Worm (Caenorhabditis elegans) whole organism, young adult: ENCODE data around the gene Y62E10A.6.

Experiments used
- C17E4.6 ChIP-seq: fragments of 200-800 bp; sonication (Bioruptor generic); IDR thresholded peaks from 2 replicates; pipeline ENCODE4 v1.3.6; 2022; ENCODE audit warnings: missing genetic modification reagents, missing genetic modification characterization, missing compliant biosample characterization
- F10E7.11 ChIP-seq: sonication (generic microtip); optimal IDR thresholded peaks from 2 replicates; lab custom pipeline; 2017; ENCODE audit warnings: mild to moderate bottlenecking, missing genetic modification characterization, moderate library complexity, missing compliant biosample characterization
- F52B5.7 ChIP-seq: sonication (generic microtip); optimal IDR thresholded peaks from 2 replicates; lab custom pipeline; 2016; ENCODE audit warnings: mild to moderate bottlenecking, missing genetic modification characterization, missing compliant biosample characterization
- F57A8.1 ChIP-seq: fragments of 200-800 bp; sonication (Bioruptor generic); optimal IDR thresholded peaks from 2 replicates; lab custom pipeline; 2018; ENCODE audit warnings: mild to moderate bottlenecking, missing genetic modification characterization, moderate library complexity, missing compliant biosample characterization
- T07F8.4 ChIP-seq: sonication (generic microtip); optimal IDR thresholded peaks from 2 replicates; lab custom pipeline; 2016; ENCODE audit warnings: mild to moderate bottlenecking, missing genetic modification characterization, moderate library complexity, missing compliant biosample characterization
- Y53F4B.3 ChIP-seq: fragments of 200-800 bp; sonication (Bioruptor generic); IDR thresholded peaks from 2 replicates; pipeline ENCODE4 v1.3.6; 2022; ENCODE audit warnings: missing genetic modification reagents, missing genetic modification characterization, missing compliant biosample characterization
- Y53G8AR.9 ChIP-seq: fragments of 200-800 bp; sonication (Bioruptor generic); conservative IDR thresholded peaks from 2 replicates; pipeline ENCODE4 v1.3.6; 2022; ENCODE audit warnings: missing genetic modification reagents, missing genetic modification characterization, missing compliant biosample characterization
- Y56A3A.18 ChIP-seq: fragments of 200-800 bp; sonication (Bioruptor generic); IDR thresholded peaks from 2 replicates; pipeline ENCODE4 v1.3.6; 2022; ENCODE audit warnings: missing genetic modification reagents, missing genetic modification characterization, missing compliant biosample characterization
- akir-1 ChIP-seq: fragments of 200-800 bp; sonication (Bioruptor generic); optimal IDR thresholded peaks from 2 replicates; lab custom pipeline; 2018; ENCODE audit warnings: mild to moderate bottlenecking, missing genetic modification characterization, moderate library complexity, missing compliant biosample characterization
- aptf-3 ChIP-seq: fragments of 200-800 bp; sonication (Bioruptor generic); IDR thresholded peaks from 2 replicates; pipeline ENCODE4 v1.3.6; 2022; ENCODE audit warnings: missing genetic modification characterization, missing compliant biosample characterization
- athp-1 ChIP-seq: sonication (generic microtip); optimal IDR thresholded peaks from 2 replicates; lab custom pipeline; 2017; ENCODE audit warnings: mild to moderate bottlenecking, missing genetic modification characterization, missing compliant biosample characterization
- attf-6 ChIP-seq: fragments of 200-800 bp; sonication (Bioruptor generic); IDR thresholded peaks from 2 replicates; pipeline ENCODE4 v1.3.6; 2022; ENCODE audit warnings: missing genetic modification reagents, missing genetic modification characterization, missing compliant biosample characterization
- cebp-1 ChIP-seq, 2 experiments: fragments of 200-800 bp in 1 of 2; sonication (Bioruptor generic) in 1 of 2; sonication (generic microtip) in 1 of 2; IDR thresholded peaks in 1 of 2; optimal IDR thresholded peaks in 1 of 2; 2 replicates each; pipeline versions ENCODE4 v1.3.6 to Lab custom; 2017 to 2022; ENCODE audit warnings: missing compliant biosample characterization in 2 of 2, missing genetic modification characterization in 2 of 2, mild to moderate bottlenecking in 1 of 2, missing genetic modification reagents in 1 of 2, moderate library complexity in 1 of 2
- cebp-2 ChIP-seq: fragments of 200-800 bp; sonication (Bioruptor generic); IDR thresholded peaks from 2 replicates; pipeline ENCODE4 v1.3.6; 2022; ENCODE audit warnings: missing genetic modification characterization, missing compliant biosample characterization
- ceh-27 ChIP-seq: fragments of 200-800 bp; sonication (Bioruptor generic); optimal IDR thresholded peaks from 2 replicates; lab custom pipeline; 2018; ENCODE audit warnings: mild to moderate bottlenecking, missing genetic modification characterization, moderate library complexity, missing compliant biosample characterization
- ceh-58 ChIP-seq: fragments of 200-800 bp; sonication (Bioruptor generic); IDR thresholded peaks from 2 replicates; pipeline ENCODE4 v1.3.6; 2022; ENCODE audit warnings: missing genetic modification characterization, missing compliant biosample characterization
- chd-7 ChIP-seq: sonication (generic microtip); optimal IDR thresholded peaks from 2 replicates; lab custom pipeline; 2016; ENCODE audit warnings: mild to moderate bottlenecking, missing genetic modification characterization, moderate library complexity, missing compliant biosample characterization
- egrh-3 ChIP-seq: fragments of 200-800 bp; sonication (Bioruptor generic); IDR thresholded peaks from 2 replicates; pipeline ENCODE4 v1.3.6; 2022; ENCODE audit warnings: missing genetic modification reagents, missing genetic modification characterization, missing compliant biosample characterization
- ekl-4 ChIP-seq: fragments of 200-800 bp; sonication (Bioruptor generic); IDR thresholded peaks from 2 replicates; pipeline ENCODE4 v1.3.6; 2022; ENCODE audit warnings: missing genetic modification reagents, missing genetic modification characterization, missing compliant biosample characterization
- fkh-3 ChIP-seq: sonication (generic microtip); optimal IDR thresholded peaks from 2 replicates; lab custom pipeline; 2016; ENCODE audit warnings: mild to moderate bottlenecking, missing genetic modification characterization, missing compliant biosample characterization
- hlh-12 ChIP-seq: sonication (generic microtip); optimal IDR thresholded peaks from 2 replicates; lab custom pipeline; 2016; ENCODE audit warnings: missing genetic modification characterization, missing compliant biosample characterization
- hmg-20 ChIP-seq: fragments of 200-800 bp; sonication (Bioruptor generic); IDR thresholded peaks from 2 replicates; pipeline ENCODE4 v1.3.6; 2022; ENCODE audit warnings: missing genetic modification reagents, missing genetic modification characterization, missing compliant biosample characterization
- let-607 ChIP-seq, 2 experiments: fragments of 200-800 bp in 1 of 2; sonication (Bioruptor generic) in 1 of 2; sonication (generic microtip) in 1 of 2; optimal IDR thresholded peaks; 2 replicates each; lab custom pipeline; 2016 to 2018; ENCODE audit warnings: mild to moderate bottlenecking in 2 of 2, missing compliant biosample characterization in 2 of 2, missing genetic modification characterization in 2 of 2, moderate library complexity in 2 of 2, missing genotype in 1 of 2
- lin-40 ChIP-seq: sonication (generic microtip); optimal IDR thresholded peaks from 2 replicates; lab custom pipeline; 2016; ENCODE audit warnings: missing genetic modification characterization, mild to moderate bottlenecking, missing compliant biosample characterization, missing genotype, missing genetic modification reagents
- madf-10 ChIP-seq: sonication (generic microtip); optimal IDR thresholded peaks from 2 replicates; lab custom pipeline; 2016; ENCODE audit warnings: mild to moderate bottlenecking, missing genetic modification characterization, missing compliant biosample characterization
- madf-3 ChIP-seq: fragments of 200-800 bp; sonication (Bioruptor generic); IDR thresholded peaks from 2 replicates; pipeline ENCODE4 v1.3.6; 2022; ENCODE audit warnings: missing genetic modification reagents, missing genetic modification characterization, missing compliant biosample characterization
- madf-6 ChIP-seq: fragments of 200-800 bp; sonication (Bioruptor generic); IDR thresholded peaks from 2 replicates; pipeline ENCODE4 v1.3.6; 2022; ENCODE audit warnings: missing genetic modification reagents, missing genetic modification characterization, missing compliant biosample characterization
- nfyb-1 ChIP-seq: fragments of 200-800 bp; sonication (Bioruptor generic); IDR thresholded peaks from 2 replicates; pipeline ENCODE4 v1.3.6; 2022; ENCODE audit warnings: missing genetic modification reagents, missing genetic modification characterization, missing compliant biosample characterization
- nhr-80 ChIP-seq: sonication (generic microtip); optimal IDR thresholded peaks from 2 replicates; lab custom pipeline; 2016; ENCODE audit warnings: missing genetic modification characterization, missing compliant biosample characterization
- pbrm-1 ChIP-seq: fragments of 200-800 bp; sonication (Bioruptor generic); IDR thresholded peaks from 2 replicates; pipeline ENCODE4 v1.3.6; 2022; ENCODE audit warnings: missing genetic modification reagents, missing genetic modification characterization, missing compliant biosample characterization
- rec-8 ChIP-seq, 2 experiments: sonication (generic microtip); optimal IDR thresholded peaks; 2 replicates each; lab custom pipeline; 2016; ENCODE audit warnings: mild to moderate bottlenecking in 2 of 2, missing genetic modification characterization in 2 of 2, missing genetic modification reagents in 2 of 2, missing genotype in 2 of 2, missing biosample characterization in 1 of 2, missing compliant biosample characterization in 1 of 2, moderate library complexity in 1 of 2
- sdz-38 ChIP-seq: sonication (generic microtip); optimal IDR thresholded peaks from 2 replicates; lab custom pipeline; 2016; ENCODE audit warnings: missing genotype, missing genetic modification characterization, missing compliant biosample characterization
- snpc-1.3 ChIP-seq: sonication (generic microtip); optimal IDR thresholded peaks from 2 replicates; lab custom pipeline; 2017; ENCODE audit warnings: missing genetic modification characterization, mild to moderate bottlenecking, missing compliant biosample characterization, antibody characterized with exemption, moderate library complexity, missing genotype, missing genetic modification reagents; ENCODE audit not compliant: insufficient read depth
- snpc-3.4 ChIP-seq: sonication (generic microtip); optimal IDR thresholded peaks from 2 replicates; lab custom pipeline; 2017; ENCODE audit warnings: missing genetic modification characterization, mild to moderate bottlenecking, missing compliant biosample characterization, antibody characterized with exemption, moderate library complexity, missing genotype, missing genetic modification reagents
- snpc-4 ChIP-seq, 5 experiments: fragments of 150-350 bp in 1 of 5; sonication (generic microtip) in 4 of 5; optimal IDR thresholded peaks; 2 replicates each; lab custom pipeline; 2014 to 2018; ENCODE audit warnings: missing genetic modification characterization in 5 of 5, missing biosample characterization in 3 of 5, antibody characterized with exemption in 2 of 5, mild to moderate bottlenecking in 2 of 5, missing compliant biosample characterization in 2 of 5, missing genotype in 2 of 5, moderate library complexity in 2 of 5, missing genetic modification reagents in 1 of 5
- sptf-2 ChIP-seq: fragments of 200-800 bp; sonication (Bioruptor generic); optimal IDR thresholded peaks from 2 replicates; lab custom pipeline; 2018; ENCODE audit warnings: mild to moderate bottlenecking, missing genetic modification characterization, missing compliant biosample characterization
- tbp1 ChIP-seq: fragments of 200-800 bp; sonication (Bioruptor generic); optimal IDR thresholded peaks from 2 replicates; lab custom pipeline; 2018; ENCODE audit warnings: mild to moderate bottlenecking, missing genetic modification characterization, missing compliant biosample characterization
- zfh-2 ChIP-seq: fragments of 200-800 bp; sonication (Bioruptor generic); conservative IDR thresholded peaks from 2 replicates; pipeline ENCODE4 v1.3.6; 2022; ENCODE audit warnings: missing genetic modification reagents, missing genetic modification characterization, missing compliant biosample characterization
- ztf-26 ChIP-seq: sonication (generic microtip); optimal IDR thresholded peaks from 2 replicates; lab custom pipeline; 2017; ENCODE audit warnings: missing genetic modification characterization, missing compliant biosample characterization

Y62E10A.6 gene

ce11 chrIV:13347232-13347715 is 24.5 kb upstream of the Y62E10A.6 start, which contains the start of gene W02A2.9:
W02A2.9 (plus strand) TSS chrIV:13347665.
- TF ChIP-seq nfyb-1 (GFP tag; lab: Robert Waterston, UW) (peak; percentile 48; the same call in 1 of the 2 replicates), nhr-80 (tag; lab: Kevin White, UChicago) (peak; percentile 59), rec-8 (tag; optimal IDR thresholded peaks at IDR 0.05; lab: Kevin White, UChicago) (no peak)

- TF ChIP-seq athp-1 (peak; percentile 72), aptf-3 (GFP tag; lab: Robert Waterston, UW) (0 out of 2 replicates have a peak, but pooled peaks have one; percentile 63), ekl-4 (GFP tag; lab: Robert Waterston, UW) (peak; percentile 47; the same call in 1 of the 2 replicates), T07F8.4 (tag; lab: Kevin White, UChicago) (no peak), lin-40 (tag; lab: Kevin White, UChicago) (no peak), let-607 (tag; optimal IDR thresholded peaks at IDR 0.05; lab: Kevin White, UChicago) (no peak), tbp1 (no peak), zfh-2 (GFP tag; lab: Robert Waterston, UW) (peak; percentile 80), chd-7 (tag; lab: Kevin White, UChicago) (peak; percentile 34), snpc-4 (GFP tag; optimal IDR thresholded peaks at IDR 0.05; lab: Kevin White, UChicago) (no peak), snpc-4 (tag; optimal IDR thresholded peaks at IDR 0.05; lab: Kevin White, UChicago) (peak in 1 of 4 experiments; percentile 18), Y53F4B.3 (GFP tag; lab: Robert Waterston, UW) (no peak), fkh-3 (tag; lab: Kevin White, UChicago) (no peak), hlh-12 (tag; lab: Kevin White, UChicago) (no peak), ztf-26 (no peak), sptf-2 (GFP tag; lab: Kevin White, UChicago) (no peak), madf-10 (tag; lab: Kevin White, UChicago) (no peak), F10E7.11 (tag; lab: Kevin White, UChicago) (peak; percentile 19), sdz-38 (tag; lab: Kevin White, UChicago) (no peak), Y56A3A.18 (no peak), C17E4.6 (GFP tag; lab: Robert Waterston, UW) (no peak), snpc-1.3 (tag; lab: Kevin White, UChicago) (no peak), hmg-20 (GFP tag; lab: Robert Waterston, UW) (no peak), madf-3 (GFP tag; lab: Robert Waterston, UW) (0 out of 2 replicates have a peak, but pooled peaks have one; percentile 25), F57A8.1 (no peak), Y53G8AR.9 (GFP tag; lab: Robert Waterston, UW) (0 out of 2 replicates have a peak, but pooled peaks have one; percentile 46), akir-1 (no peak), cebp-2 (GFP tag; lab: Robert Waterston, UW) (peak; percentile 93; the same call in 1 of the 2 replicates), attf-6 (GFP tag; lab: Robert Waterston, UW) (peak; percentile 72), cebp-1 (GFP tag; IDR thresholded peaks at IDR 0.05; lab: Robert Waterston, UW) (no peak), cebp-1 (tag; optimal IDR thresholded peaks at IDR 0.05; lab: Kevin White, UChicago) (peak; percentile 25), ceh-27 (GFP tag; lab: Kevin White, UChicago) (no peak), ceh-58 (GFP tag; lab: Robert Waterston, UW) (no peak), F52B5.7 (tag; lab: Kevin White, UChicago) (no peak), madf-6 (peak; percentile 42; the same call in 1 of the 2 replicates), pbrm-1 (GFP tag; lab: Robert Waterston, UW) (peak; percentile 38; the same call in 1 of the 2 replicates), snpc-3.4 (tag; lab: Kevin White, UChicago) (no peak), egrh-3 (peak; percentile 77; the same call in 1 of the 2 replicates)
Measured at ce11 chrIV:13348592-13348991, 23.2 kb upstream of the Y62E10A.6 start, which contains the start of gene W02A2.12. W02A2.12 (minus strand) TSS chrIV:13348831.
